Fruit fly (Drosophila melanogaster) whole organism, embryonic: ENCODE measurements around the gene RabX6.

Source experiments
- Blimp-1 ChIP-seq: fragments of 200-800 bp; sonication (Bioruptor generic); optimal IDR thresholded peaks from 3 replicates; lab custom pipeline; 2018; ENCODE audit warnings: missing biosample characterization, missing genetic modification characterization, mild to moderate bottlenecking, moderate library complexity, missing genetic modification reagents
- CG10543 ChIP-seq: fragments of 200-800 bp; sonication (Bioruptor generic); optimal IDR thresholded peaks from 3 replicates; lab custom pipeline; 2017; ENCODE audit warnings: missing biosample characterization, mild to moderate bottlenecking, missing genetic modification characterization, moderate library complexity
- CG11695 ChIP-seq: fragments of 200-800 bp; sonication (Bioruptor generic); IDR thresholded peaks from 3 replicates; pipeline ENCODE4 v1.3.6; 2022; ENCODE audit warnings: missing biosample characterization, missing genetic modification characterization
- CG14710 ChIP-seq: fragments of 200-800 bp; sonication (Bioruptor generic); optimal IDR thresholded peaks from 3 replicates; lab custom pipeline; 2019; ENCODE audit warnings: missing biosample characterization, mild to moderate bottlenecking, missing genetic modification characterization, moderate library complexity
- CG15011 ChIP-seq: fragments of 200-800 bp; sonication (Bioruptor generic); optimal IDR thresholded peaks from 3 replicates; lab custom pipeline; 2018; ENCODE audit warnings: missing biosample characterization, mild to moderate bottlenecking, missing genetic modification characterization
- CG30403 ChIP-seq: fragments of 200-800 bp; sonication (Bioruptor generic); optimal IDR thresholded peaks from 3 replicates; lab custom pipeline; 2016; ENCODE audit warnings: missing biosample characterization, missing genetic modification characterization
- CG32772 ChIP-seq: fragments of 200-800 bp; sonication (Bioruptor generic); IDR thresholded peaks from 2 replicates; pipeline ENCODE4 v1.3.6; 2022; ENCODE audit warnings: missing biosample characterization, missing genetic modification characterization
- CG33213 ChIP-seq: fragments of 200-800 bp; sonication (Bioruptor generic); optimal IDR thresholded peaks from 3 replicates; lab custom pipeline; 2016; ENCODE audit warnings: missing biosample characterization, missing genetic modification characterization
- CG33557 ChIP-seq: fragments of 200-800 bp; sonication (Bioruptor generic); optimal IDR thresholded peaks from 2 replicates; lab custom pipeline; 2019; ENCODE audit warnings: missing biosample characterization, mild to moderate bottlenecking, missing genetic modification characterization, moderate library complexity
- CG42726 ChIP-seq: fragments of 200-800 bp; sonication (Bioruptor generic); IDR thresholded peaks from 2 replicates; pipeline ENCODE4 v1.3.6; 2022; ENCODE audit warnings: missing biosample characterization, missing genetic modification characterization; ENCODE audit not compliant: partially characterized antibody
- CG8290 ChIP-seq, 3 experiments: fragments of 200-800 bp; sonication (Bioruptor generic); optimal IDR thresholded peaks; 2 replicates each; lab custom pipeline; 2016 to 2019; ENCODE audit warnings: missing biosample characterization in 3 of 3, missing genetic modification characterization in 3 of 3, mild to moderate bottlenecking in 2 of 3, moderate library complexity in 1 of 3
- CoRest ChIP-seq: fragments of 200-800 bp; sonication (Bioruptor generic); optimal IDR thresholded peaks from 3 replicates; lab custom pipeline; 2018; ENCODE audit warnings: missing biosample characterization, mild to moderate bottlenecking, missing genetic modification characterization, moderate library complexity
- E2f2 ChIP-seq: fragments of 200-800 bp; sonication (Bioruptor generic); IDR thresholded peaks from 2 replicates; pipeline ENCODE4 v1.3.6; 2022; ENCODE audit warnings: missing biosample characterization, missing genetic modification characterization
- Elba2 ChIP-seq: fragments of 200-800 bp; sonication (Bioruptor generic); optimal IDR thresholded peaks from 3 replicates; lab custom pipeline; 2016; ENCODE audit warnings: missing biosample characterization, missing genetic modification characterization
- Ets97D ChIP-seq: fragments of 200-800 bp; sonication (Bioruptor generic); optimal IDR thresholded peaks from 3 replicates; lab custom pipeline; 2016; ENCODE audit warnings: missing biosample characterization, missing genetic modification characterization
- Gug ChIP-seq: fragments of 200-800 bp; sonication (Bioruptor generic); IDR thresholded peaks from 4 replicates; pipeline ENCODE4 v1.3.6; 2022; ENCODE audit warnings: missing biosample characterization, missing genetic modification characterization
- HLH4C ChIP-seq: fragments of 200-800 bp; sonication (Bioruptor generic); IDR thresholded peaks from 3 replicates; pipeline ENCODE4 v1.3.6; 2022; ENCODE audit warnings: missing biosample characterization, missing genetic modification characterization; ENCODE audit not compliant: partially characterized antibody
- Hsf ChIP-seq: fragments of 200-800 bp; sonication (Bioruptor generic); optimal IDR thresholded peaks from 3 replicates; lab custom pipeline; 2016; ENCODE audit warnings: missing biosample characterization, missing genetic modification characterization
- Jarid2 ChIP-seq: fragments of 200-800 bp; sonication (Bioruptor generic); optimal IDR thresholded peaks from 3 replicates; lab custom pipeline; 2017; ENCODE audit warnings: mild to moderate bottlenecking, missing biosample characterization, missing genetic modification reagents, missing genetic modification characterization
- Med ChIP-seq: fragments of 200-800 bp; sonication (Bioruptor generic); peaks from one replicate; lab custom pipeline; 2016; ENCODE audit warnings: missing biosample characterization, missing genetic modification characterization, mild to moderate bottlenecking, inconsistent platforms, moderate library complexity
- Mes4 ChIP-seq: fragments of 200-800 bp; sonication (Bioruptor generic); optimal IDR thresholded peaks from 2 replicates; lab custom pipeline; 2016; ENCODE audit warnings: missing biosample characterization, missing genetic modification characterization
- Pdp1 ChIP-seq, 2 experiments: fragments of 200-800 bp; sonication (Bioruptor generic); optimal IDR thresholded peaks; 3 replicates each; lab custom pipeline; 2016; ENCODE audit warnings: missing biosample characterization in 2 of 2, missing genetic modification characterization in 2 of 2, mild to moderate bottlenecking in 1 of 2, moderate library complexity in 1 of 2
- Side ChIP-seq: fragments of 200-800 bp; sonication (Bioruptor generic); optimal IDR thresholded peaks from 2 replicates; lab custom pipeline; 2016; ENCODE audit warnings: missing biosample characterization, missing genetic modification characterization
- cg ChIP-seq: fragments of 200-800 bp; sonication (Bioruptor generic); optimal IDR thresholded peaks from 3 replicates; lab custom pipeline; 2019; ENCODE audit warnings: missing biosample characterization, mild to moderate bottlenecking, missing genetic modification characterization, moderate library complexity
- ci ChIP-seq: fragments of 200-800 bp; sonication (Bioruptor generic); IDR thresholded peaks from 3 replicates; pipeline ENCODE4 v1.3.6; 2022; ENCODE audit warnings: missing biosample characterization, missing genetic modification characterization
- dysf ChIP-seq: fragments of 200-800 bp; sonication (Bioruptor generic); IDR thresholded peaks from 3 replicates; pipeline ENCODE4 v1.3.6; 2022; ENCODE audit warnings: missing biosample characterization, missing genetic modification characterization
- emc ChIP-seq: fragments of 200-800 bp; sonication (Bioruptor generic); optimal IDR thresholded peaks from 2 replicates; lab custom pipeline; 2016; ENCODE audit warnings: missing biosample characterization, missing genetic modification characterization
- gem ChIP-seq: fragments of 200-800 bp; sonication (Bioruptor generic); optimal IDR thresholded peaks from 2 replicates; lab custom pipeline; 2019; ENCODE audit warnings: missing biosample characterization, mild to moderate bottlenecking, missing genetic modification characterization, moderate library complexity
- insv ChIP-seq, 2 experiments: fragments of 200-800 bp; sonication (Bioruptor generic); optimal IDR thresholded peaks; 3 replicates each; lab custom pipeline; 2016 to 2018; ENCODE audit warnings: missing biosample characterization in 2 of 2, missing genetic modification characterization in 2 of 2
- kni ChIP-seq: fragments of 200-800 bp; sonication (Bioruptor generic); optimal IDR thresholded peaks from 3 replicates; lab custom pipeline; 2017; ENCODE audit warnings: mild to moderate bottlenecking, missing biosample characterization, missing genetic modification reagents, missing genetic modification characterization
- lilli ChIP-seq: fragments of 200-800 bp; sonication (Bioruptor generic); optimal IDR thresholded peaks from 3 replicates; lab custom pipeline; 2016; ENCODE audit warnings: missing biosample characterization, missing genetic modification characterization
- nmo ChIP-seq: fragments of 200-800 bp; sonication (Bioruptor generic); optimal IDR thresholded peaks from 2 replicates; lab custom pipeline; 2018; ENCODE audit warnings: missing biosample characterization, mild to moderate bottlenecking, missing genetic modification characterization, moderate library complexity
- oc ChIP-seq: fragments of 200-800 bp; sonication (Bioruptor generic); optimal IDR thresholded peaks from 2 replicates; lab custom pipeline; 2018; ENCODE audit warnings: missing biosample characterization, mild to moderate bottlenecking, missing genetic modification characterization, moderate library complexity
- phol ChIP-seq: fragments of 200-800 bp; sonication (Bioruptor generic); optimal IDR thresholded peaks from 3 replicates; lab custom pipeline; 2018; ENCODE audit warnings: missing biosample characterization, mild to moderate bottlenecking, missing genetic modification characterization, moderate library complexity
- pnt ChIP-seq: fragments of 200-800 bp; sonication (Bioruptor generic); optimal IDR thresholded peaks from 3 replicates; lab custom pipeline; 2016; ENCODE audit warnings: missing biosample characterization, missing genetic modification characterization
- prd ChIP-seq, 3 experiments: fragments of >200 bp in 2 of 3; fragments of 200-800 bp in 1 of 3; sonication (Bioruptor generic) in 1 of 3; optimal IDR thresholded peaks in 2 of 3; IDR thresholded peaks in 1 of 3; 2 replicates in 2 of 3; 3 replicates in 1 of 3; pipeline versions ENCODE4 v1.3.6 to Lab custom; 2017 to 2022; ENCODE audit warnings: missing biosample characterization in 1 of 3, missing genetic modification characterization in 1 of 3
- pzg ChIP-seq: fragments of 200-800 bp; sonication (Bioruptor generic); optimal IDR thresholded peaks from 3 replicates; lab custom pipeline; 2018; ENCODE audit warnings: missing biosample characterization, mild to moderate bottlenecking, missing genetic modification characterization, moderate library complexity
- rib ChIP-seq: fragments of 200-800 bp; sonication (Bioruptor generic); IDR thresholded peaks from 2 replicates; pipeline ENCODE4 v1.3.6; 2022; ENCODE audit warnings: missing biosample characterization, missing genetic modification characterization
- sc ChIP-seq, 3 experiments: fragments of >200 bp in 2 of 3; fragments of 200-800 bp in 1 of 3; sonication (Bioruptor generic) in 1 of 3; optimal IDR thresholded peaks; 2 replicates in 2 of 3; 3 replicates in 1 of 3; lab custom pipeline; 2017; ENCODE audit warnings: mild to moderate bottlenecking in 1 of 3, missing biosample characterization in 1 of 3, missing genetic modification characterization in 1 of 3, missing genetic modification reagents in 1 of 3
- sisA ChIP-seq: fragments of 200-800 bp; sonication (Bioruptor generic); IDR thresholded peaks from 2 replicates; pipeline ENCODE4 v1.3.6; 2022; ENCODE audit warnings: missing biosample characterization, missing genetic modification characterization
- stwl ChIP-seq: fragments of 200-800 bp; sonication (Bioruptor generic); optimal IDR thresholded peaks from 3 replicates; lab custom pipeline; 2018; ENCODE audit warnings: missing biosample characterization, mild to moderate bottlenecking, missing genetic modification characterization, moderate library complexity
- trem ChIP-seq: fragments of 200-800 bp; optimal IDR thresholded peaks from 3 replicates; lab custom pipeline; 2019; ENCODE audit warnings: missing biosample characterization, mild to moderate bottlenecking, missing genetic modification characterization, moderate library complexity
- vfl ChIP-seq: fragments of 200-800 bp; sonication (Bioruptor generic); optimal IDR thresholded peaks from 2 replicates; lab custom pipeline; 2016; ENCODE audit warnings: missing biosample characterization, missing genetic modification characterization
- vvl ChIP-seq: fragments of 200-800 bp; sonication (Bioruptor generic); IDR thresholded peaks from 2 replicates; pipeline ENCODE4 v1.3.6; 2022; ENCODE audit warnings: missing biosample characterization, missing genetic modification characterization
- z ChIP-seq: fragments of 200-800 bp; sonication (Bioruptor generic); IDR thresholded peaks from 3 replicates; pipeline ENCODE4 v1.3.6; 2022; ENCODE audit warnings: missing biosample characterization, missing genetic modification characterization

Gene RabX6

DNA sequence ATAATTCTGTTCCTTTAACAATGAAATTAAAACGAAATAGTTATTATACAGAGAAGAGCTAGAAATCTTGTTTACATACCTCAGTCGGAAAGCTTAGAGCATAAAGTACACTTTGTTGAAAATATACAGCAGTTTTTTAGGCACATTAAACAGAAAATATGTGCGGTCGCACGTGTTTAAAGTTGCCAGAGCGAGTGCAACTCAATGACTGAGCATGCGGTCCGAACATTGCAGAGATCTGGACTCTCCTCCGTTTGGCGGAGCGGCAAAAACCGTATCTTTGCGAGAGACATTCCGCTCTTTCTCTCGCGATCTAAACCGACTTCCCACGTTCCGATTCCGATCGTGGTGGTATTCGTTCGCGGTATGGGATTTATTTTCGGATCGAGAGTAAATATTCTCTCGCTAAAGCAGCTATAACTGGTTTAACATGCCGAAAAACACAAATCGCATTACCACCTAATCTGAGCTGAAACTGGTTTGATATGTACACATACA, 17.7 kb downstream of the RabX6 start, which contains the start of gene CG13895 (continued):
- peak; percentile 12 for TF ChIP-seq Side (GFP tag; lab: Kevin White, UChicago)
- TF ChIP-seq Gug (GFP tag; lab: Robert Waterston, UW), result no peak
- peak; percentile 79 for TF ChIP-seq z (GFP tag; lab: Robert Waterston, UW)
- TF ChIP-seq Mes4, result no peak
- peak; percentile 71 for TF ChIP-seq gem (tag; lab: Kevin White, UChicago)
- TF ChIP-seq CG32772, result no peak
- peak; percentile 26 for TF ChIP-seq stwl
- TF ChIP-seq oc, result peak; percentile 61
- TF ChIP-seq emc (GFP tag; lab: Kevin White, UChicago), result no peak
- no peak for TF ChIP-seq sisA
- TF ChIP-seq vfl, result no peak
- no peak for TF ChIP-seq prd (optimal IDR thresholded peaks at IDR 0.05; lab: Kevin White, UChicago)
- no peak for TF ChIP-seq prd (GFP tag; IDR thresholded peaks at IDR 0.05; lab: Robert Waterston, UW)
- TF ChIP-seq CG15011 (GFP tag; lab: Kevin White, UChicago), result no peak
- no peak for TF ChIP-seq CG11695
- TF ChIP-seq kni (GFP tag; lab: Kevin White, UChicago), result peak; percentile 86
- TF ChIP-seq rib (GFP tag; lab: Robert Waterston, UW), result peak; percentile 14; the same call in 1 of the 2 replicates
- peak; percentile 84 for TF ChIP-seq Jarid2
- no peak for TF ChIP-seq sc (optimal IDR thresholded peaks at IDR 0.05; lab: Kevin White, UChicago)
- TF ChIP-seq sc (GFP tag; optimal IDR thresholded peaks at IDR 0.05; lab: Kevin White, UChicago), result no peak
- TF ChIP-seq CG10543 (GFP tag; lab: Kevin White, UChicago), result peak; percentile 26
- no peak for TF ChIP-seq CG42726 (GFP tag; lab: Robert Waterston, UW)
- TF ChIP-seq cg (GFP tag; lab: Kevin White, UChicago), result peak; percentile 4
- TF ChIP-seq, all 482 proteins: peak for 66

DNA sequence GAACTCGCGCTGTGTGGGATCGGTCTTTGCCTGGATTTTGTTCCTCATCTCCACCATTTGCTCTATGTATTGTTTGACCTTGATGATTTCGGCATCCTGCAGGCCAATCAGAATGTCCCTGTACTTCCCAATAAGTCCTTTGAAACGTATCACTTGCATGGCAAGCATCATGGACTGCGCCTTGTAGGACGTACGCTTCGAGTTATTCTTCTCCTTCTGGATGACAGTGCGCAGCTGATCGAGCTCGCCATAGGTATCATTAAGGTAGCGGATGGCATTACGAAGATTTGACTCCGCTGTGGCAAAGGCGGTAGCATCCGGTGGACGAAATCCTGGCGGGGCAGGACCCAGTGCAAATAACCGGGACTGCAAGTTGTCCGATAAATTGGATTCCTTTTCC, 19.6 kb downstream of the RabX6 start:
- TF ChIP-seq E2f2, result 0 out of 2 replicates have a peak, but pooled peaks have one; percentile 3
- peak; percentile 71 for TF ChIP-seq Elba2
- TF ChIP-seq dysf (GFP tag; lab: Robert Waterston, UW), result 0 out of 3 replicates have a peak, but pooled peaks have one; percentile 9
- no peak for TF ChIP-seq CG8290 (GFP tag; optimal IDR thresholded peaks at IDR 0.05; lab: Kevin White, UChicago)
- TF ChIP-seq CG8290 (tag; optimal IDR thresholded peaks at IDR 0.05; lab: Kevin White, UChicago), result peak in 1 of 2 experiments; percentile 57
- peak; percentile 57 for TF ChIP-seq Med (GFP tag; lab: Kevin White, UChicago)
- no peak for TF ChIP-seq Hsf (GFP tag; lab: Kevin White, UChicago)
- 0 out of 3 replicates have a peak, but pooled peaks have one; percentile 6 for TF ChIP-seq ci (GFP tag; lab: Robert Waterston, UW)
- 0 out of 3 replicates have a peak, but pooled peaks have one; percentile 10 for TF ChIP-seq HLH4C (GFP tag; lab: Robert Waterston, UW)
- TF ChIP-seq CG33557 (GFP tag; lab: Kevin White, UChicago), result no peak
- TF ChIP-seq, all 482 proteins: peak for 7

DNA sequence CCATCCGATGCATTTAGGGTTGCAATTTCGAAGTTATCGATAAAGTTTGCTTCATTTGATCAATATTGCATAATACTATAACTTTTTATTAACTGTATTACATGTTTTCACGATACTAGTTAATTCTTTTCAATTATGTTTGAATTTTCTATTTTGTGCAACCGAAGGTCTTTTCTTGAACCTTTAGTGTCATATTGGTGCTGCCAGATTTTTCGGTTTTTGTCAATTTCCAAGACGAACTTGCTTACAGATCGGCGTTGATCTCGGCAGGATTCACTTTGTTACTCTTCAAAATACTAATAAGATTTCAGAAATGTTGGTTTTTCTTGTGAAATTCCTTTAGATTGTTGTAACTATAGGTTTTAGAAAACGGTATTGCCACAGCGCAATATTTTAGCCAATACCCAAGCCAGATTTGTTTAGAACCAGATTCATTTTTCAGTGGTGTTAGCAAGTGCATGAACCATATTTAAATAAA, 20.1 kb downstream of the RabX6 start, which contains the start of gene CkIIalpha-i3:
Gene CkIIalpha-i3, minus strand, starts transcription at position 263 of the 478 bp plus-strand sequence.
- TF ChIP-seq CG30403 (GFP tag; lab: Kevin White, UChicago) (peak; percentile 2), vvl (peak; percentile 38; the same call in 1 of the 2 replicates), pnt (GFP tag; lab: Kevin White, UChicago) (peak; percentile 4), nmo (GFP tag; lab: Kevin White, UChicago) (peak; percentile 38), CG33213 (GFP tag; lab: Kevin White, UChicago) (peak; percentile 22), Blimp-1 (GFP tag; lab: Kevin White, UChicago) (no peak), insv (GFP tag; optimal IDR thresholded peaks at IDR 0.05; lab: Kevin White, UChicago) (peak; percentile 60 to 98), Pdp1 (GFP tag; optimal IDR thresholded peaks at IDR 0.05; lab: Kevin White, UChicago) (peak in 1 of 2 experiments; percentile 90), CG8290 (GFP tag; optimal IDR thresholded peaks at IDR 0.05; lab: Kevin White, UChicago) (peak; percentile 100), CG8290 (tag; optimal IDR thresholded peaks at IDR 0.05; lab: Kevin White, UChicago) (peak; percentile 79 to 98), trem (tag; lab: Kevin White, UChicago) (peak; percentile 56), E2f2 (0 out of 2 replicates have a peak, but pooled peaks have one; percentile 5), lilli (GFP tag; lab: Kevin White, UChicago) (peak; percentile 5), pzg (GFP tag; lab: Kevin White, UChicago) (peak; percentile 14), CoRest (tag; lab: Kevin White, UChicago) (peak; percentile 30), phol (tag; lab: Kevin White, UChicago) (peak; percentile 26), CG14710 (peak; percentile 47), Ets97D (GFP tag; lab: Kevin White, UChicago) (peak; percentile 18)
